Fruit fly (Drosophila melanogaster) whole organism, embryonic: ENCODE data around the gene cup.

Experiments
- ATbp ChIP-seq: fragments of 200-800 bp; sonication (Bioruptor generic); optimal IDR thresholded peaks from 2 replicates; lab custom pipeline; 2017; ENCODE audit warnings: missing biosample characterization, mild to moderate bottlenecking, missing genetic modification characterization, missing genetic modification reagents
- Abd-B ChIP-seq: fragments of 200-800 bp; sonication (Bioruptor generic); optimal IDR thresholded peaks from 2 replicates; lab custom pipeline; 2018; ENCODE audit warnings: missing biosample characterization, mild to moderate bottlenecking, missing genetic modification characterization, moderate library complexity
- Antp ChIP-seq: fragments of 200-800 bp; sonication (Bioruptor generic); optimal IDR thresholded peaks from 3 replicates; lab custom pipeline; 2016; ENCODE audit warnings: missing biosample characterization, missing genetic modification characterization
- Blimp-1 ChIP-seq: fragments of 200-800 bp; sonication (Bioruptor generic); optimal IDR thresholded peaks from 3 replicates; lab custom pipeline; 2018; ENCODE audit warnings: missing biosample characterization, missing genetic modification characterization, mild to moderate bottlenecking, moderate library complexity, missing genetic modification reagents
- CG1024 ChIP-seq: fragments of 200-800 bp; sonication (Bioruptor generic); IDR thresholded peaks from 2 replicates; pipeline ENCODE4 v1.3.6; 2022; ENCODE audit warnings: missing biosample characterization, missing genetic modification characterization
- CG10654 ChIP-seq: fragments of 200-800 bp; sonication (Bioruptor generic); optimal IDR thresholded peaks from 2 replicates; lab custom pipeline; 2016; ENCODE audit warnings: missing biosample characterization, missing genetic modification characterization
- CG10979 ChIP-seq: fragments of 200-800 bp; sonication (Bioruptor generic); optimal IDR thresholded peaks from 2 replicates; lab custom pipeline; 2018; ENCODE audit warnings: missing biosample characterization, mild to moderate bottlenecking, missing genetic modification characterization, moderate library complexity
- CG11247 ChIP-seq: fragments of 200-800 bp; sonication (Bioruptor generic); IDR thresholded peaks from 2 replicates; pipeline ENCODE4 v1.3.6; 2022; ENCODE audit warnings: missing biosample characterization, missing genetic modification characterization
- CG13775 ChIP-seq: fragments of 200-800 bp; sonication (Bioruptor generic); optimal IDR thresholded peaks from 3 replicates; lab custom pipeline; 2017; ENCODE audit warnings: missing biosample characterization, mild to moderate bottlenecking, missing genetic modification characterization
- CG15011 ChIP-seq: fragments of 200-800 bp; sonication (Bioruptor generic); optimal IDR thresholded peaks from 3 replicates; lab custom pipeline; 2018; ENCODE audit warnings: missing biosample characterization, mild to moderate bottlenecking, missing genetic modification characterization
- CG17186 ChIP-seq: fragments of 200-800 bp; sonication (Bioruptor generic); optimal IDR thresholded peaks from 3 replicates; lab custom pipeline; 2017; ENCODE audit warnings: missing biosample characterization, missing genetic modification reagents, missing genetic modification characterization
- CG17802 ChIP-seq: fragments of 200-800 bp; sonication (Bioruptor generic); optimal IDR thresholded peaks from 2 replicates; lab custom pipeline; 2018; ENCODE audit warnings: missing biosample characterization, mild to moderate bottlenecking, missing genetic modification characterization, moderate library complexity
- CG17829 ChIP-seq: fragments of 200-800 bp; optimal IDR thresholded peaks from 2 replicates; lab custom pipeline; 2019; ENCODE audit warnings: missing biosample characterization, mild to moderate bottlenecking, missing genetic modification characterization, moderate library complexity
- CG2202 ChIP-seq: fragments of 200-800 bp; sonication (Bioruptor generic); optimal IDR thresholded peaks from 2 replicates; lab custom pipeline; 2018; ENCODE audit warnings: missing biosample characterization, mild to moderate bottlenecking, missing genetic modification characterization
- CG32767 ChIP-seq: fragments of 200-800 bp; sonication (Bioruptor generic); IDR thresholded peaks from 2 replicates; pipeline ENCODE4 v1.3.6; 2022; ENCODE audit warnings: missing biosample characterization, missing genetic modification characterization
- CG33213 ChIP-seq: fragments of 200-800 bp; sonication (Bioruptor generic); optimal IDR thresholded peaks from 3 replicates; lab custom pipeline; 2016; ENCODE audit warnings: missing biosample characterization, missing genetic modification characterization
- CG4404 ChIP-seq: fragments of 200-800 bp; sonication (Bioruptor generic); IDR thresholded peaks from 2 replicates; pipeline ENCODE4 v1.3.6; 2022; ENCODE audit warnings: missing biosample characterization, missing genetic modification characterization
- CG4730 ChIP-seq: fragments of 200-800 bp; sonication (Bioruptor generic); IDR thresholded peaks from 2 replicates; pipeline ENCODE4 v1.3.6; 2022; ENCODE audit warnings: missing biosample characterization, missing genetic modification characterization
- CG6689 ChIP-seq: fragments of 200-800 bp; sonication (Bioruptor generic); IDR thresholded peaks from 2 replicates; pipeline ENCODE4 v1.3.6; 2022; ENCODE audit warnings: missing biosample characterization, missing genetic modification characterization
- CG7357 ChIP-seq: fragments of 200-800 bp; sonication (Bioruptor generic); IDR thresholded peaks from 3 replicates; pipeline ENCODE4 v1.3.6; 2022; ENCODE audit warnings: missing biosample characterization, missing genetic modification characterization
- CG7786 ChIP-seq: fragments of 200-800 bp; sonication (Bioruptor generic); optimal IDR thresholded peaks from 2 replicates; lab custom pipeline; 2016; ENCODE audit warnings: missing biosample characterization, missing genetic modification characterization
- CG7839 ChIP-seq: fragments of 200-800 bp; sonication (Bioruptor generic); optimal IDR thresholded peaks from 3 replicates; lab custom pipeline; 2018; ENCODE audit warnings: missing biosample characterization, mild to moderate bottlenecking, missing genetic modification characterization, moderate library complexity
- CG9609 ChIP-seq: fragments of 200-800 bp; sonication (Bioruptor generic); optimal IDR thresholded peaks from 3 replicates; lab custom pipeline; 2016; ENCODE audit warnings: missing biosample characterization, missing genetic modification characterization
- CTCF ChIP-seq: fragments of 200-800 bp; sonication (Bioruptor generic); optimal IDR thresholded peaks from 2 replicates; lab custom pipeline; 2017; ENCODE audit warnings: missing biosample characterization, mild to moderate bottlenecking, missing genetic modification characterization, moderate library complexity
- Fer2 ChIP-seq: fragments of 200-800 bp; sonication (Bioruptor generic); optimal IDR thresholded peaks from 2 replicates; lab custom pipeline; 2018; ENCODE audit warnings: missing biosample characterization, mild to moderate bottlenecking, missing genetic modification characterization, moderate library complexity
- HHEX ChIP-seq: fragments of 200-800 bp; sonication (Bioruptor generic); optimal IDR thresholded peaks from 3 replicates; lab custom pipeline; 2017; ENCODE audit warnings: missing biosample characterization, mild to moderate bottlenecking, missing genetic modification characterization, missing genetic modification reagents
- Hmr ChIP-seq: fragments of 200-800 bp; sonication (Bioruptor generic); optimal IDR thresholded peaks from 3 replicates; lab custom pipeline; 2017; ENCODE audit warnings: mild to moderate bottlenecking, missing biosample characterization, missing genetic modification reagents, missing genetic modification characterization
- NC2α ChIP-seq: fragments of 200-800 bp; sonication (Bioruptor generic); optimal IDR thresholded peaks from 2 replicates; lab custom pipeline; 2016; ENCODE audit warnings: missing biosample characterization, missing genetic modification characterization
- Nf-YA ChIP-seq: fragments of 200-800 bp; sonication (Bioruptor generic); IDR thresholded peaks from 2 replicates; pipeline ENCODE4 v1.3.6; 2022; ENCODE audit warnings: missing biosample characterization, missing genetic modification characterization
- Ptx1 ChIP-seq: fragments of 200-800 bp; sonication (Bioruptor generic); IDR thresholded peaks from 2 replicates; pipeline ENCODE4 v1.3.6; 2022; ENCODE audit warnings: missing biosample characterization, missing genetic modification characterization
- Tbp ChIP-seq: fragments of >200 bp; optimal IDR thresholded peaks from 2 replicates; lab custom pipeline; 2018; ENCODE audit warnings: missing biosample characterization, missing genetic modification characterization
- ap ChIP-seq: fragments of 200-800 bp; sonication (Bioruptor generic); IDR thresholded peaks from 2 replicates; pipeline ENCODE4 v1.3.6; 2022; ENCODE audit warnings: missing biosample characterization, missing genetic modification characterization
- bab2 ChIP-seq: fragments of 200-800 bp; sonication (Bioruptor generic); optimal IDR thresholded peaks from 2 replicates; lab custom pipeline; 2016; ENCODE audit warnings: missing biosample characterization, missing genetic modification characterization
- bigmax ChIP-seq: fragments of 200-800 bp; sonication (Bioruptor generic); optimal IDR thresholded peaks from 2 replicates; lab custom pipeline; 2018; ENCODE audit warnings: missing biosample characterization, mild to moderate bottlenecking, missing genetic modification characterization
- cas ChIP-seq: fragments of 200-800 bp; sonication (Bioruptor generic); IDR thresholded peaks from 2 replicates; pipeline ENCODE4 v1.3.6; 2022; ENCODE audit warnings: missing biosample characterization, missing genetic modification characterization
- dmrt99B ChIP-seq: fragments of 200-800 bp; sonication (Bioruptor generic); optimal IDR thresholded peaks from 2 replicates; lab custom pipeline; 2018; ENCODE audit warnings: missing biosample characterization, mild to moderate bottlenecking, missing genetic modification characterization, moderate library complexity
- ftz-f1 ChIP-seq: fragments of 200-800 bp; sonication (Bioruptor generic); optimal IDR thresholded peaks from 2 replicates; lab custom pipeline; 2016; ENCODE audit warnings: missing biosample characterization, missing genetic modification characterization
- inv ChIP-seq: fragments of 200-800 bp; sonication (Bioruptor generic); IDR thresholded peaks from 2 replicates; pipeline ENCODE4 v1.3.6; 2022; ENCODE audit warnings: missing biosample characterization, missing genetic modification characterization; ENCODE audit not compliant: partially characterized antibody
- jigr1 ChIP-seq: fragments of 200-800 bp; sonication (Bioruptor generic); IDR thresholded peaks from 3 replicates; pipeline ENCODE4 v1.3.6; 2022; ENCODE audit warnings: missing biosample characterization, missing genetic modification characterization
- ranshi ChIP-seq: fragments of 200-800 bp; sonication (Bioruptor generic); IDR thresholded peaks from 2 replicates; pipeline ENCODE4 v1.3.6; 2022; ENCODE audit warnings: missing biosample characterization, missing genetic modification characterization
- run ChIP-seq: fragments of 200-800 bp; sonication (Bioruptor generic); optimal IDR thresholded peaks from 3 replicates; lab custom pipeline; 2018; ENCODE audit warnings: missing biosample characterization, mild to moderate bottlenecking, missing genetic modification characterization
- sens ChIP-seq: fragments of 200-800 bp; sonication (Bioruptor generic); peaks from one replicate; lab custom pipeline; 2016; ENCODE audit warnings: missing biosample characterization, missing genetic modification characterization
- zen ChIP-seq: fragments of 200-800 bp; sonication (Bioruptor generic); optimal IDR thresholded peaks from 3 replicates; lab custom pipeline; 2018; ENCODE audit warnings: missing biosample characterization, mild to moderate bottlenecking, missing genetic modification characterization, moderate library complexity
- zfh1 ChIP-seq: fragments of 200-800 bp; sonication (Bioruptor generic); IDR thresholded peaks from 3 replicates; pipeline ENCODE4 v1.3.6; 2022; ENCODE audit warnings: missing biosample characterization, missing genetic modification characterization

Gene cup

DNA sequence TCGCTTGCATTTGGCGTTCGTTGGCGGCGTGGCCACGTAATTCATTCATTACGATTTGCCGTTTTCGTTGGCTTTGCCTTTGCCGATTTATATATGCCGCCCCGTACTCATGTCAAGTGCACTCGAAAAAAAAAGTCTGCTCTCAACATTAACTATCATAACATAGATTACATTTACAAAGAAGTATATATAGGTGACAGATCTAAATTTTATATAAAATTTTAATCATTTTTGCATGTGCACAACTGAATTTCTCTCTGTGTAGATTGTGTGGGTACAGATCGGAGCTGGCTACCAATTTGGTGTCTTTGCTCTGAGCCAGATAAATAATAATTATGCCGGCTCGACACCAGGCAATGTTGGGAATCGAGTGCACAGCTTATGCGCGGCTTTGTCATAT lies 34.9 kb downstream of the cup start (continued):
- peak; percentile 31; the same call in 1 of the 2 replicates for TF ChIP-seq ap
- TF ChIP-seq CG2202 (tag; lab: Kevin White, UChicago): no peak
- TF ChIP-seq CG13775: peak; percentile 26
- peak; percentile 48 for TF ChIP-seq dmrt99B (tag; lab: Kevin White, UChicago)
- TF ChIP-seq CG7786 (GFP tag; lab: Kevin White, UChicago): peak; percentile 31
- no peak for TF ChIP-seq CG9609 (GFP tag; lab: Kevin White, UChicago)
- peak; percentile 9 for TF ChIP-seq Antp
- TF ChIP-seq run (tag; lab: Kevin White, UChicago): no peak
- TF ChIP-seq zen (tag; lab: Kevin White, UChicago): peak; percentile 68
- no peak for TF ChIP-seq CTCF (GFP tag; lab: Kevin White, UChicago)
- TF ChIP-seq CG6689: peak; percentile 43; the same call in 1 of the 2 replicates
- no peak for TF ChIP-seq cas
- no peak for TF ChIP-seq bigmax
- TF ChIP-seq jigr1: peak; percentile 32; the same call in 1 of the 3 replicates
- TF ChIP-seq CG10979 (tag; lab: Kevin White, UChicago): peak; percentile 45
- peak; percentile 74; the same call in 2 of the 3 replicates for TF ChIP-seq zfh1
- TF ChIP-seq bab2: peak; percentile 8
- 0 out of 2 replicates have a peak, but pooled peaks have one; percentile 34 for TF ChIP-seq CG11247
- peak; percentile 56; the same call in 1 of the 2 replicates for TF ChIP-seq ranshi (GFP tag; lab: Robert Waterston, UW)
- TF ChIP-seq Tbp (GFP tag; lab: Kevin White, UChicago): no peak
- TF ChIP-seq CG17802 (tag; lab: Kevin White, UChicago): no peak
- 0 out of 2 replicates have a peak, but pooled peaks have one; percentile 17 for TF ChIP-seq CG1024 (GFP tag; lab: Robert Waterston, UW)
- peak; percentile 49 for TF ChIP-seq sens
- no peak for TF ChIP-seq CG17186
- TF ChIP-seq Blimp-1: peak; percentile 45
- peak; percentile 58 for TF ChIP-seq CG7839 (tag; lab: Kevin White, UChicago)
- 0 out of 2 replicates have a peak, but pooled peaks have one; percentile 42 for TF ChIP-seq CG4730 (GFP tag; lab: Robert Waterston, UW)
- no peak for TF ChIP-seq ftz-f1
- peak; percentile 13 for TF ChIP-seq ATbp (GFP tag; lab: Kevin White, UChicago)
- TF ChIP-seq Nf-YA: no peak
- TF ChIP-seq CG33213 (GFP tag; lab: Kevin White, UChicago): peak; percentile 12
- TF ChIP-seq NC2α (GFP tag; lab: Kevin White, UChicago): no peak
- peak; percentile 46 for TF ChIP-seq CG17829 (tag; lab: Kevin White, UChicago)
- peak; percentile 6 for TF ChIP-seq HHEX
- no peak for TF ChIP-seq inv
- TF ChIP-seq Ptx1 (GFP tag; lab: Robert Waterston, UW): peak; percentile 72
- TF ChIP-seq Abd-B (GFP tag; lab: Kevin White, UChicago): peak; percentile 13
- peak; percentile 16 for TF ChIP-seq Hmr
- peak; percentile 56 for TF ChIP-seq CG4404 (GFP tag; lab: Robert Waterston, UW)
- TF ChIP-seq CG15011 (GFP tag; lab: Kevin White, UChicago): no peak
- TF ChIP-seq CG10654 (GFP tag; lab: Kevin White, UChicago): peak; percentile 20
- no peak for TF ChIP-seq Fer2 (tag; lab: Kevin White, UChicago)
- 0 out of 3 replicates have a peak, but pooled peaks have one; percentile 12 for TF ChIP-seq CG7357 (GFP tag; lab: Robert Waterston, UW)
- peak; percentile 58 for TF ChIP-seq CG32767
- TF ChIP-seq, all 482 proteins: peak for 177
